Fruit fly (Drosophila melanogaster): ENCODE data around the gene CG32264.

Gene CG32264

dm6 chr3L:3787595-3788151 lies 18.6 kb downstream of the CG32264 start (continued):
- peak; percentile 13 for TF ChIP-seq CG13894 (tag; optimal IDR thresholded peaks at IDR 0.05)
- TF ChIP-seq caup (GFP tag; optimal IDR thresholded peaks at IDR 0.05; ENCODE audit: severe bottlenecking): peak; percentile 54
- peak; percentile 94 for TF ChIP-seq E2f2 (GFP tag; IDR thresholded peaks at IDR 0.05)
- TF ChIP-seq nom (GFP tag; optimal IDR thresholded peaks at IDR 0.05): peak; percentile 64
- TF ChIP-seq CG6765 (GFP tag; optimal IDR thresholded peaks at IDR 0.05): no peak
- peak; percentile 30; the same call in 1 of the 3 replicates for TF ChIP-seq gce (GFP tag; IDR thresholded peaks at IDR 0.05)
- TF ChIP-seq CG11560 (tag; IDR thresholded peaks at IDR 0.05): no peak
- no peak for TF ChIP-seq exex (tag; optimal IDR thresholded peaks at IDR 0.05)
- TF ChIP-seq unc-4 (GFP tag; IDR thresholded peaks at IDR 0.05; ENCODE audit: partially characterized antibody): no peak; the same call in 1 of the 2 replicates
- peak; percentile 84 for TF ChIP-seq CG12299 (tag; optimal IDR thresholded peaks at IDR 0.05)
- TF ChIP-seq NC2α (GFP tag; optimal IDR thresholded peaks at IDR 0.05): no peak
- peak; percentile 45 for TF ChIP-seq kni (GFP tag; optimal IDR thresholded peaks at IDR 0.05)
- no peak for TF ChIP-seq Xrp1 (GFP tag; IDR thresholded peaks at IDR 0.05)
- no peak for TF ChIP-seq trh (GFP tag; optimal IDR thresholded peaks at IDR 0.05)
- TF ChIP-seq cad (GFP tag; optimal IDR thresholded peaks at IDR 0.05): peak; percentile 12
- TF ChIP-seq Antp (GFP tag; optimal IDR thresholded peaks at IDR 0.05): no peak
- TF ChIP-seq tll (GFP tag; optimal IDR thresholded peaks at IDR 0.05): peak in 1 of 2 experiments; percentile 19
- no peak for TF ChIP-seq MTF-1 (GFP tag; optimal IDR thresholded peaks at IDR 0.05; ENCODE audit: borderline replicate concordance)
- TF ChIP-seq pho (GFP tag; optimal IDR thresholded peaks at IDR 0.05): no peak
- TF ChIP-seq Camta (GFP tag; optimal IDR thresholded peaks at IDR 0.05): peak; percentile 15
- TF ChIP-seq bbx (GFP tag; IDR thresholded peaks at IDR 0.05; ENCODE audit: partially characterized antibody): peak; percentile 52; the same call in 1 of the 2 replicates
- no peak for TF ChIP-seq fu2 (GFP tag; optimal IDR thresholded peaks at IDR 0.05)
- no peak for TF ChIP-seq jumu (GFP tag; optimal IDR thresholded peaks at IDR 0.05)
- peak; percentile 88 for TF ChIP-seq CG9797 (GFP tag; optimal IDR thresholded peaks at IDR 0.05)
- no peak for TF ChIP-seq CG7372 (GFP tag; IDR thresholded peaks at IDR 0.05)
- peak; percentile 48 for TF ChIP-seq CG13287 (GFP tag; IDR thresholded peaks at IDR 0.05; ENCODE audit: partially characterized antibody)
- peak; percentile 43 for TF ChIP-seq PHDP (tag; optimal IDR thresholded peaks at IDR 0.05)
- TF ChIP-seq odd (GFP tag; optimal IDR thresholded peaks at IDR 0.05): peak; percentile 68
- TF ChIP-seq H2.0 (GFP tag; IDR thresholded peaks at IDR 0.05): no peak
- TF ChIP-seq CG11504 (tag; optimal IDR thresholded peaks at IDR 0.05): peak; percentile 15
- TF ChIP-seq CG11723 (GFP tag; optimal IDR thresholded peaks at IDR 0.05): peak; percentile 48
- peak; percentile 10; the same call in 1 of the 2 replicates for TF ChIP-seq tna (GFP tag; IDR thresholded peaks at IDR 0.05; ENCODE audit: partially characterized antibody)
- peak; percentile 37 for TF ChIP-seq zf30C (GFP tag; optimal IDR thresholded peaks at IDR 0.05)
- no peak for TF ChIP-seq CG1024 (GFP tag; IDR thresholded peaks at IDR 0.05)
- TF ChIP-seq CG9609 (GFP tag; optimal IDR thresholded peaks at IDR 0.05): no peak
- TF ChIP-seq CG33213 (GFP tag; optimal IDR thresholded peaks at IDR 0.05): peak; percentile 23
- peak; percentile 21 for TF ChIP-seq kah (GFP tag; optimal IDR thresholded peaks at IDR 0.05)
- TF ChIP-seq CG11093 (GFP tag; IDR thresholded peaks at IDR 0.05): no peak
- no peak for TF ChIP-seq ara (GFP tag; IDR thresholded peaks at IDR 0.05)
- no peak for TF ChIP-seq CG15269 (tag; optimal IDR thresholded peaks at IDR 0.05)
- no peak; the same call in 2 of the 3 replicates for TF ChIP-seq Dbx (GFP tag; IDR thresholded peaks at IDR 0.05)
- TF ChIP-seq zen2 (GFP tag; IDR thresholded peaks at IDR 0.05; ENCODE audit: partially characterized antibody): no peak
- peak; percentile 20; the same call in 1 of the 2 replicates for TF ChIP-seq CG31441 (GFP tag; IDR thresholded peaks at IDR 0.05)
- TF ChIP-seq Fer1 (GFP tag; optimal IDR thresholded peaks at IDR 0.05): peak; percentile 54
- no peak for TF ChIP-seq mam (GFP tag; optimal IDR thresholded peaks at IDR 0.05)
- TF ChIP-seq bigmax (GFP tag; optimal IDR thresholded peaks at IDR 0.05): no peak
- TF ChIP-seq CG10209 (GFP tag; optimal IDR thresholded peaks at IDR 0.05): peak; percentile 7
- TF ChIP-seq Bdp1 (GFP tag; optimal IDR thresholded peaks at IDR 0.05): peak; percentile 0
- peak; percentile 22 for TF ChIP-seq Nf-YB (GFP tag; optimal IDR thresholded peaks at IDR 0.05)
